Worm (Caenorhabditis elegans) whole organism, L3 larva: ENCODE results near the gene F59B2.15.

Experiments
- elt-2 ChIP-seq: sonication (generic microtip); optimal IDR thresholded peaks from 2 replicates; lab custom pipeline; 2016; ENCODE audit warnings: missing genetic modification reagents, mild to moderate bottlenecking, missing genetic modification characterization, missing compliant biosample characterization
- hmg-11 ChIP-seq: sonication (generic microtip); optimal IDR thresholded peaks from 2 replicates; lab custom pipeline; 2016; ENCODE audit warnings: missing genetic modification characterization, missing compliant biosample characterization
- nhr-12 ChIP-seq: fragments of 150-350 bp; optimal IDR thresholded peaks from 2 replicates; lab custom pipeline; 2014; ENCODE audit warnings: missing biosample characterization, missing genetic modification characterization
- nhr-77 ChIP-seq: fragments of 150-350 bp; optimal IDR thresholded peaks from 2 replicates; lab custom pipeline; 2014; ENCODE audit warnings: missing biosample characterization, missing genetic modification characterization

DNA sequence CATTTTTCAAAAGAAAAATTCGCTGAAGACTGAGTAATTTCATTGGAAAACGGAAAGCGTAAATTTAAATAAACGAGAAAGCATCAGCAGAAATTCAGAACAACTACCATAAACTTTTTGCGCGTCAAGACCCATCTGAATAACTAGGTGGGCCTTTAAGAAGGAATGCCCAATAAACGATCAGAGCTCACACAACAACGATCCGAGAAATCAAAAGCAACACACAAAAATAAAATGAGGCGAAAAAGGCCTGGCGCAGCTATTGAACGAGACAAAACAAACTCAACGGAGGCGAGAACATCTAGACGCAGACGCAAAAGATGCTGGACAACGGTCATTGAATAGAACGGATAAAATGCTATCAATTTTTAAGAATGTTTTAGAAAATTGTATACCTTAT is 3.6 kb downstream of the F59B2.15 start:
- TF ChIP-seq hmg-11 (tag; lab: Kevin White, UChicago) (peak; percentile 19), nhr-77 (tag; lab: Kevin White, UChicago) (no peak), nhr-12 (tag; lab: Kevin White, UChicago) (no peak), elt-2 (no peak)
